Fruit fly (Drosophila melanogaster) whole organism, adult: ENCODE data around the gene lectin-30A.

Source experiments
- CG11617 ChIP-seq: fragments of 200-800 bp; sonication (Bioruptor generic); optimal IDR thresholded peaks from 2 replicates; lab custom pipeline; 2017; ENCODE audit warnings: mild to moderate bottlenecking, missing biosample characterization, missing genetic modification reagents, missing genetic modification characterization
- CG12768 ChIP-seq: fragments of 200-800 bp; sonication (Bioruptor generic); optimal IDR thresholded peaks from 2 replicates; lab custom pipeline; 2017; ENCODE audit warnings: missing biosample characterization, missing genetic modification characterization, mild to moderate bottlenecking, moderate library complexity, missing genetic modification reagents
- CG14711 ChIP-seq: fragments of 200-800 bp; sonication (Bioruptor generic); optimal IDR thresholded peaks from 2 replicates; lab custom pipeline; 2018; ENCODE audit warnings: missing biosample characterization, mild to moderate bottlenecking, missing genetic modification characterization, moderate library complexity
- CG1620 ChIP-seq: fragments of 200-800 bp; sonication (Bioruptor generic); optimal IDR thresholded peaks from 2 replicates; lab custom pipeline; 2016; ENCODE audit warnings: missing biosample characterization, missing genetic modification characterization
- CG33017 ChIP-seq: fragments of 200-800 bp; sonication (Bioruptor generic); optimal IDR thresholded peaks from 2 replicates; lab custom pipeline; 2018; ENCODE audit warnings: missing biosample characterization, mild to moderate bottlenecking, missing genetic modification characterization, moderate library complexity
- CG5204 ChIP-seq: fragments of 200-800 bp; sonication (Bioruptor generic); optimal IDR thresholded peaks from 2 replicates; lab custom pipeline; 2016; ENCODE audit warnings: missing biosample characterization, missing genetic modification characterization
- CG7045 ChIP-seq: fragments of 200-800 bp; sonication (Bioruptor generic); optimal IDR thresholded peaks from 2 replicates; lab custom pipeline; 2017; ENCODE audit warnings: missing biosample characterization, mild to moderate bottlenecking, missing genetic modification characterization
- CG7101 ChIP-seq: fragments of 200-800 bp; sonication (Bioruptor generic); optimal IDR thresholded peaks from 2 replicates; lab custom pipeline; 2018; ENCODE audit warnings: missing biosample characterization, mild to moderate bottlenecking, missing genetic modification characterization, moderate library complexity
- Clk ChIP-seq: fragments of 200-800 bp; sonication (Bioruptor generic); optimal IDR thresholded peaks from 2 replicates; lab custom pipeline; 2017; ENCODE audit warnings: missing biosample characterization, missing genetic modification characterization
- Crg-1 ChIP-seq: fragments of 200-800 bp; sonication (Bioruptor generic); optimal IDR thresholded peaks from 2 replicates; lab custom pipeline; 2016; ENCODE audit warnings: missing biosample characterization, missing genetic modification characterization
- Hr96 ChIP-seq: fragments of 200-800 bp; sonication (Bioruptor generic); optimal IDR thresholded peaks from 2 replicates; lab custom pipeline; 2016; ENCODE audit warnings: missing biosample characterization, missing genetic modification characterization
- Mnt ChIP-seq: fragments of 200-800 bp; sonication (Bioruptor generic); optimal IDR thresholded peaks from 2 replicates; lab custom pipeline; 2016; ENCODE audit warnings: missing biosample characterization, mild to moderate bottlenecking, missing genetic modification characterization
- bab1 ChIP-seq: fragments of 200-800 bp; sonication (Bioruptor generic); optimal IDR thresholded peaks from 3 replicates; lab custom pipeline; 2019; ENCODE audit warnings: missing biosample characterization, mild to moderate bottlenecking, missing genetic modification characterization, moderate library complexity
- cic ChIP-seq: fragments of 200-800 bp; sonication (Bioruptor generic); optimal IDR thresholded peaks from 2 replicates; lab custom pipeline; 2017; ENCODE audit warnings: missing biosample characterization, mild to moderate bottlenecking, missing genetic modification characterization, moderate library complexity
- cnc ChIP-seq, 2 experiments: fragments of >200 bp; optimal IDR thresholded peaks; 2 replicates each; lab custom pipeline; 2017
- kay ChIP-seq: fragments of 200-800 bp; sonication (Bioruptor generic); peaks from one replicate; lab custom pipeline; 2016; ENCODE audit warnings: missing biosample characterization, missing genetic modification characterization, borderline replicate concordance
- ovo ChIP-seq: fragments of 200-800 bp; sonication (Bioruptor generic); optimal IDR thresholded peaks from 2 replicates; lab custom pipeline; 2016; ENCODE audit warnings: missing biosample characterization, missing genetic modification characterization
- pad ChIP-seq: fragments of 200-800 bp; sonication (Bioruptor generic); optimal IDR thresholded peaks from 3 replicates; lab custom pipeline; 2017; ENCODE audit warnings: missing biosample characterization, missing genetic modification characterization, mild to moderate bottlenecking, moderate library complexity, missing genetic modification reagents
- tj ChIP-seq: fragments of 200-800 bp; sonication (Bioruptor generic); optimal IDR thresholded peaks from 3 replicates; lab custom pipeline; 2017; ENCODE audit warnings: missing biosample characterization, mild to moderate bottlenecking, missing genetic modification characterization, moderate library complexity
- toe ChIP-seq: fragments of 200-800 bp; sonication (Bioruptor generic); optimal IDR thresholded peaks from 2 replicates; lab custom pipeline; 2016; ENCODE audit warnings: missing biosample characterization, missing genetic modification characterization

The lectin-30A gene

DNA sequence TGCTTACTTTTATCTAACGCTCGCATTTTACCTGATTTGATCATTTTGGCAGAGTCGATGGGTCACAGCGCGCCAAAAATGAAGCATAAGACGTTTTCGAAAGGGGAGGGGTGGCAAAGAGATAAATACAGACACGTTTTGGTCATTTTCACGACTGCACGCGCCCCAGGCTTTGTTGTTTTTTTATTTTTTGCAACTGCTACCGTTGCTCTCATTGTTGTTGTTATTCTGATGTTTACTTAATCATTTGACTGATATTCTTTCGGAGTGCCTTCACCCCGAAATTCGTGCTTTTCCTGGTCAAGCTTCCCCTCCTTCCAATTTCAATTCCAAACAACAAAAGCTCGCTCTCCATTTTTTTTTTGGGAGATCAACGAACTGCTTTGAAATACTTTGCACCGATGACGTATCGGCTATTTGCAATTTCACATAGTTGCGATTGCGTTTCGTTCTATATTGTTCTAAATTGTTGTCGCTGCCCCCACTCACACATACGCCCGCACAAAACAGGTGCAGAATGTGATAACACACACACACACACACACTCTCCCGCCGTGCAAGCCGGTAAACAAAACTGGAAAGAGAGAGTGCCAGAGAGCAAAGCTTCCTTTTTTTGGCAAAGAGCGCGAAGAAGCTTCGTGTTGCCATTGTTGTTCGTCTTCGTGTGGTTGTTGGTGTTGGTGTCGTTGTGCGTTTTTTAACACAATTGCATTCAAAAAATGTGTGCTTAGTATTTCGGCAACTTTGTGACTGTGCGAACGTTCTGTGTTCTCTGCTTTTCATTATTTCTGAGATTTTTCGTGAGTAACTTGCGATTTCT is 17.2 kb downstream of the lectin-30A start:
- TF ChIP-seq Crg-1 (GFP tag; lab: Kevin White, UChicago) = no peak
- no peak for TF ChIP-seq CG7045
- TF ChIP-seq tj (GFP tag; lab: Kevin White, UChicago) = no peak
- TF ChIP-seq toe (GFP tag; lab: Kevin White, UChicago) = no peak
- TF ChIP-seq CG33017 = no peak
- TF ChIP-seq CG11617 (GFP tag; lab: Kevin White, UChicago) = no peak
- TF ChIP-seq Hr96 (GFP tag; lab: Kevin White, UChicago) = no peak
- peak; percentile 38 for TF ChIP-seq cic (GFP tag; lab: Kevin White, UChicago)
- TF ChIP-seq CG7101 (tag; lab: Kevin White, UChicago) = no peak
- TF ChIP-seq pad (GFP tag; lab: Kevin White, UChicago) = peak; percentile 84
- TF ChIP-seq Mnt (GFP tag; lab: Kevin White, UChicago) = peak; percentile 21

DNA sequence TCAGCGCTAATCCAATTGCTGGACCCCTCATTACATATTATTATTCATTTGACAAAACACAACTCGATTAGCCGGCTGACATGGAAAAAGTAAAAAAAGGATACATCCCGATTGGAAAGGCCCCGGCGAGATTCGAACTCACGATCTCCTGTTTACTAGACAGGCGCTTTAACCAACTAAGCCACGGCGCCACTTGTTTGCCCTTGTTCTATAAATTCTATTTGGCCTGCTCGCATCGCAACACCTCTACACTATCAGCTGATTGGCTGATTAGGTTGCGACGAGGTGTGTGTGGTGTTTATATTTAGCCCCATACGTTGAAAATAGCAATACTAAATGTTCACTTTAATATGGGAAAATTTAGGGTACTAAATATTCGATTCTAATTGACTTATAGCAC is 18.2 kb downstream of the lectin-30A start:
- no peak for TF ChIP-seq CG1620 (GFP tag; lab: Kevin White, UChicago)
- no peak for TF ChIP-seq CG7045
- TF ChIP-seq Hr96 (GFP tag; lab: Kevin White, UChicago) = no peak
- no peak for TF ChIP-seq cnc (optimal IDR thresholded peaks at IDR 0.05; lab: Kevin White, UChicago)
- no peak for TF ChIP-seq tj (GFP tag; lab: Kevin White, UChicago)
- TF ChIP-seq kay (GFP tag; lab: Kevin White, UChicago) = no peak
- no peak for TF ChIP-seq CG12768
- no peak for TF ChIP-seq CG33017
- no peak for TF ChIP-seq pad (GFP tag; lab: Kevin White, UChicago)
- no peak for TF ChIP-seq CG5204 (GFP tag; lab: Kevin White, UChicago)

DNA sequence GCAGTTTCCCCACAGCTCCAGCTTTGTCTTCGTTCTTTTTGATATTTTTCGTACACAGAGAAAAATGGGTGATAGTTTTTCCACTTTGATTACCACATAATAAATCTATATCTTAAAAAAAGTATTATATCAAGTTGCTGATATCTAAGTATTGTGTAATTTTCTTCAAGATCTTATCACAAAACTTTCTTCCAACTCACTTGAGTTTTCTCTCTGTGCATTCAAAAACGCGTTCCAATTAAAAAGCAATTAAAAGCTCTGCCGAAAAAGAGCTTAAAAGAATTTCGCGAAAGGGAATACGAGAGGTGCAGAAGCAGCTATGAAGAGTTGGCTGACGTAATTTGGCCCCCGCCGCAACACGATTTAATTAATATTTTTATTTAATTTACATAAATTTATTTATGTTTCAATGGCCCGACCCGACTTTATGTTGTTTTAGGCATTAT is 19.1 kb downstream of the lectin-30A start:
- TF ChIP-seq CG14711 (no peak), CG11617 (GFP tag; lab: Kevin White, UChicago) (no peak), CG7101 (tag; lab: Kevin White, UChicago) (peak; percentile 21), tj (GFP tag; lab: Kevin White, UChicago) (peak; percentile 59), bab1 (GFP tag; lab: Kevin White, UChicago) (peak; percentile 72), CG12768 (no peak)

DNA sequence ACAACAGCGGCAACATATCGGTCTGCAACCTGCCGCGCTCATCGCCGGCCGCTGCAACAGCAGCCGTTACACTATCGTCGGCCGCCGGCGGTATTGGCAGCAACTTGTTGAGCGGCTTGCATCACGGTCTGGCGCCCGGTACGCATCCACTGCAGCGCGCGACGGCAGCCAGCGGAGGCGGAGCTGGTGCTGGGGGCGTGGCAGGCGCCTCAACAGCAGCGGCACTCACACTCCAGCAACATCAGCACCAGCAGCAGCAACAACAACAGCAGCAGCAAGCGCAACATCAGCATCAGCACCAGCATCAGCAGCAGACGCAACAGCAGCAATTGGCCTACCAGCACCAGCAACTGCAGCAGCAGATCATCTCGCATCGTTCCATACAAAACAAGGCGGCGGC is 20.6 kb downstream of the lectin-30A start:
- TF ChIP-seq CG14711 (no peak), CG7101 (tag; lab: Kevin White, UChicago) (no peak), CG12768 (no peak), pad (GFP tag; lab: Kevin White, UChicago) (no peak), kay (GFP tag; lab: Kevin White, UChicago) (no peak), Mnt (GFP tag; lab: Kevin White, UChicago) (no peak), CG5204 (GFP tag; lab: Kevin White, UChicago) (no peak), cic (GFP tag; lab: Kevin White, UChicago) (no peak), CG33017 (no peak)

DNA sequence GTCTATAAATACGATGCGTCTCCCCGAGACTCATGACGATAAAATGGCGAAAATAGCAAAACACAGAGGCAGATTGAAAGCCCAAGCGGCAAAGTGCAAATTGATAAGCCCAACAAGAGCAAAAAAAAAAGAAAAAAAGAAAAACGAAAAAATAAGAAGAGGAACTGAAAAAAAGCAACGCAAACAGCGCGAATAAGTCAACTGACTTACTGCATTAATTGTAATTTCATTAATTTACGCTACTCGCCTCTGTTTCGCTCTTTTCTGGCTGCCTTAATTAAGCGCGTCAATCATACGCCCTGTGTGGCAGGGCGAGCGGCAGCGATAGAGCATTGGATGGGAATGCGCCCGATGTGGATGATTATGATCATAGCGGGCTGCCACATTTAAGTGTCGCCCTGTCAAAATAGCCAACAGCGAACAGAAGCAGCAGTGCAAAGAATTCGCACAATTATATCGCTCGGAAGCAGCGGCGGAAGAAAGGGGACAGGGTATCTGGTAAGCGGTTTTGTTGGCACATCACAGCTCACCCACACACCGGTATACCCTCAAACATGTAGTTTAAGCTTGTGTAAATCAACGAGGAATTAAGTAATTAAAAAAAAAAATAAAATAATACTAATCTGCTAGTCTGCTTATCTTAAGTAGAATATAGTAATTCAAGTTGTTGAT is 22.8 kb downstream of the lectin-30A start:
- TF ChIP-seq Clk (no peak), CG33017 (no peak), pad (GFP tag; lab: Kevin White, UChicago) (no peak), CG7101 (tag; lab: Kevin White, UChicago) (no peak), cnc (optimal IDR thresholded peaks at IDR 0.05; lab: Kevin White, UChicago) (no peak), Mnt (GFP tag; lab: Kevin White, UChicago) (peak; percentile 25), Crg-1 (GFP tag; lab: Kevin White, UChicago) (no peak), CG11617 (GFP tag; lab: Kevin White, UChicago) (peak; percentile 8), bab1 (GFP tag; lab: Kevin White, UChicago) (no peak), CG7045 (no peak), CG14711 (no peak), Hr96 (GFP tag; lab: Kevin White, UChicago) (no peak), toe (GFP tag; lab: Kevin White, UChicago) (no peak), CG5204 (GFP tag; lab: Kevin White, UChicago) (no peak), CG1620 (GFP tag; lab: Kevin White, UChicago) (no peak), tj (GFP tag; lab: Kevin White, UChicago) (peak; percentile 30), ovo (GFP tag; lab: Kevin White, UChicago) (no peak), CG12768 (peak; percentile 25), cic (GFP tag; lab: Kevin White, UChicago) (peak; percentile 58), kay (GFP tag; lab: Kevin White, UChicago) (no peak)

DNA sequence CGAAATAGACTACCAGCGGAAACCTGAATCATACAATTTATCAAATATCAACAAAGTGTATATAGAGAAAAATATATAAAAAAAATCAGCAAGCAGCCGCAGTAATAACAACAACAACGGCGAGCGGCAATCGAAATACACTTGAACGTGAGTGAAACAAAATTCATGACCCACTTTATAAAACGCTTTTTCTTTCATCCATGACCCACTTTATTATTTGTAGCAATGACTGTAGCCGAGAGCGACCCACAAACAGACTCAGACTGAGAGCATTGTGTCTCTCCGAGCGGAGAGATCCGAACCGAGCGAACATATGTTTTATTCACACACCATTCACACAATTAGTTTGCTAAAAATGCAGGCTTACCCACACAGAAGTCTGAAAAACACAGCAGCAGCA is 25.0 kb downstream of the lectin-30A start:
- TF ChIP-seq Crg-1 (GFP tag; lab: Kevin White, UChicago) (no peak), tj (GFP tag; lab: Kevin White, UChicago) (no peak), kay (GFP tag; lab: Kevin White, UChicago) (peak; percentile 72), toe (GFP tag; lab: Kevin White, UChicago) (no peak)
